Worm (Caenorhabditis elegans) whole organism, L4 larva: ENCODE data around the gene phyh-1.

Experiments
- F26F4.8 ChIP-seq: fragments of 200-800 bp; sonication (Bioruptor generic); conservative IDR thresholded peaks from 2 replicates; pipeline ENCODE4 v1.3.6; 2022; ENCODE audit warnings: missing genetic modification characterization, missing compliant biosample characterization
- F37D6.2 ChIP-seq: sonication (generic microtip); optimal IDR thresholded peaks from 2 replicates; lab custom pipeline; 2016; ENCODE audit warnings: mild to moderate bottlenecking, missing genetic modification characterization, missing compliant biosample characterization
- F49E8.2 ChIP-seq: sonication (generic microtip); optimal IDR thresholded peaks from 2 replicates; lab custom pipeline; 2016; ENCODE audit warnings: missing compliant biosample characterization, mild to moderate bottlenecking, missing genetic modification characterization, borderline replicate concordance
- T20F7.1 ChIP-seq: fragments of 200-800 bp; sonication (Bioruptor generic); optimal IDR thresholded peaks from 2 replicates; lab custom pipeline; 2018; ENCODE audit warnings: mild to moderate bottlenecking, missing genetic modification characterization, missing compliant biosample characterization
- Y105C5A.15 ChIP-seq: fragments of 200-800 bp; sonication (Bioruptor generic); IDR thresholded peaks from 2 replicates; pipeline ENCODE4 v1.3.6; 2022; ENCODE audit warnings: missing genetic modification characterization, missing compliant biosample characterization
- aha-1 ChIP-seq: fragments of 150-350 bp; peaks from one replicate; lab custom pipeline; 2014; ENCODE audit warnings: missing biosample characterization, missing genetic modification characterization
- aly-2 ChIP-seq: sonication (generic microtip); optimal IDR thresholded peaks from 2 replicates; lab custom pipeline; 2018; ENCODE audit warnings: missing biosample characterization, missing genetic modification characterization
- ceh-44 ChIP-seq: fragments of 200-800 bp; sonication (Bioruptor generic); IDR thresholded peaks from 2 replicates; pipeline ENCODE4 v1.3.6; 2022; ENCODE audit warnings: missing genetic modification reagents, missing genetic modification characterization, missing compliant biosample characterization
- ceh-62 ChIP-seq: sonication (generic microtip); optimal IDR thresholded peaks from 2 replicates; lab custom pipeline; 2017; ENCODE audit warnings: missing biosample characterization, missing genetic modification characterization
- cey-2 ChIP-seq: sonication (generic microtip); optimal IDR thresholded peaks from 3 replicates; lab custom pipeline; 2017; ENCODE audit warnings: missing genetic modification characterization, mild to moderate bottlenecking, missing compliant biosample characterization, antibody characterized with exemption, borderline replicate concordance; ENCODE audit not compliant: insufficient read depth
- daf-12 ChIP-seq: fragments of 150-350 bp; optimal IDR thresholded peaks from 2 replicates; lab custom pipeline; 2014; ENCODE audit warnings: missing biosample characterization, missing genetic modification reagents, missing genetic modification characterization
- dmd-6 ChIP-seq: fragments of 200-800 bp; sonication (Bioruptor generic); IDR thresholded peaks from 2 replicates; pipeline ENCODE4 v1.3.6; 2022; ENCODE audit warnings: missing genetic modification reagents, missing genetic modification characterization, missing compliant biosample characterization
- dmd-8 ChIP-seq: fragments of 200-800 bp; sonication (Bioruptor generic); IDR thresholded peaks from 2 replicates; pipeline ENCODE4 v1.3.6; 2022; ENCODE audit warnings: missing genetic modification characterization, missing compliant biosample characterization
- dpl-1 ChIP-seq: fragments of 150-350 bp; optimal IDR thresholded peaks from 2 replicates; lab custom pipeline; 2014; ENCODE audit warnings: missing biosample characterization, missing genetic modification reagents, missing genetic modification characterization
- duxl-1 ChIP-seq: sonication (generic microtip); optimal IDR thresholded peaks from 2 replicates; lab custom pipeline; 2016; ENCODE audit warnings: mild to moderate bottlenecking, missing genetic modification characterization, moderate library complexity, missing compliant biosample characterization; ENCODE audit not compliant: poor library complexity
- dve-1 ChIP-seq: sonication (generic microtip); optimal IDR thresholded peaks from 2 replicates; lab custom pipeline; 2017; ENCODE audit warnings: antibody characterized with exemption, mild to moderate bottlenecking, missing genetic modification characterization, missing compliant biosample characterization; ENCODE audit not compliant: insufficient read depth
- egl-27 ChIP-seq: sonication (generic microtip); optimal IDR thresholded peaks from 3 replicates; lab custom pipeline; 2017; ENCODE audit warnings: missing biosample characterization, missing genetic modification reagents, missing genetic modification characterization
- egl-43 ChIP-seq: fragments of 200-800 bp; sonication (Bioruptor generic); IDR thresholded peaks from 2 replicates; pipeline ENCODE4 v1.3.6; 2022; ENCODE audit warnings: missing genetic modification reagents, missing genetic modification characterization, missing compliant biosample characterization
- fkh-10 ChIP-seq: fragments of 150-350 bp; optimal IDR thresholded peaks from 2 replicates; lab custom pipeline; 2014; ENCODE audit warnings: missing biosample characterization, missing genetic modification reagents, missing genetic modification characterization
- gei-8 ChIP-seq: fragments of 200-800 bp; sonication (Bioruptor generic); optimal IDR thresholded peaks from 2 replicates; lab custom pipeline; 2018; ENCODE audit warnings: mild to moderate bottlenecking, missing genetic modification characterization, missing compliant biosample characterization
- hif-1 ChIP-seq, 2 experiments: sonication (generic microtip); optimal IDR thresholded peaks; 2 replicates each; lab custom pipeline; 2016 to 2017; ENCODE audit warnings: missing compliant biosample characterization in 2 of 2, missing genetic modification characterization in 2 of 2, missing genetic modification reagents in 2 of 2, missing genotype in 2 of 2, mild to moderate bottlenecking in 1 of 2
- hlh-30 ChIP-seq: sonication (generic microtip); optimal IDR thresholded peaks from 2 replicates; lab custom pipeline; 2017; ENCODE audit warnings: antibody characterized with exemption, mild to moderate bottlenecking, missing genetic modification characterization, missing compliant biosample characterization; ENCODE audit not compliant: insufficient read depth
- jun-1 ChIP-seq: fragments of 150-350 bp; optimal IDR thresholded peaks from 2 replicates; lab custom pipeline; 2014; ENCODE audit warnings: missing biosample characterization, missing genetic modification reagents, missing genetic modification characterization
- lim-7 ChIP-seq: fragments of 200-800 bp; sonication (Bioruptor generic); IDR thresholded peaks from 2 replicates; pipeline ENCODE4 v1.3.6; 2022; ENCODE audit warnings: missing genetic modification characterization, missing compliant biosample characterization
- lin-15B ChIP-seq: fragments of 150-350 bp; sonication (generic microtip); optimal IDR thresholded peaks from 3 replicates; lab custom pipeline; 2014; ENCODE audit warnings: missing biosample characterization, missing genetic modification characterization
- lir-3 ChIP-seq: sonication (generic microtip); optimal IDR thresholded peaks from 2 replicates; lab custom pipeline; 2016; ENCODE audit warnings: mild to moderate bottlenecking, missing genetic modification characterization, missing compliant biosample characterization
- mdt-29 ChIP-seq: fragments of 200-800 bp; sonication (Bioruptor generic); IDR thresholded peaks from 2 replicates; pipeline ENCODE4 v1.3.6; 2022; ENCODE audit warnings: missing genetic modification reagents, missing genetic modification characterization, missing compliant biosample characterization
- mep-1 ChIP-seq: fragments of 150-350 bp; sonication (generic microtip); optimal IDR thresholded peaks from 3 replicates; lab custom pipeline; 2014; ENCODE audit warnings: missing biosample characterization, missing genetic modification characterization
- mxl-2 ChIP-seq: fragments of 200-800 bp; sonication (Bioruptor generic); conservative IDR thresholded peaks from 2 replicates; pipeline ENCODE4 v1.3.6; 2022; ENCODE audit warnings: missing genetic modification reagents, missing genetic modification characterization, missing compliant biosample characterization
- nhr-10 ChIP-seq: fragments of 150-350 bp; optimal IDR thresholded peaks from 2 replicates; lab custom pipeline; 2014; ENCODE audit warnings: missing biosample characterization, missing genetic modification characterization
- nhr-102 ChIP-seq: sonication (generic microtip); optimal IDR thresholded peaks from 2 replicates; lab custom pipeline; 2016; ENCODE audit warnings: mild to moderate bottlenecking, missing genetic modification characterization, moderate library complexity, missing compliant biosample characterization
- nhr-11 ChIP-seq: fragments of 150-350 bp; optimal IDR thresholded peaks from 2 replicates; lab custom pipeline; 2014; ENCODE audit warnings: missing biosample characterization, missing genetic modification characterization
- nhr-111 ChIP-seq: fragments of 200-800 bp; sonication (Bioruptor generic); optimal IDR thresholded peaks from 2 replicates; lab custom pipeline; 2018; ENCODE audit warnings: mild to moderate bottlenecking, missing genetic modification characterization, missing compliant biosample characterization
- nhr-237 ChIP-seq: sonication (generic microtip); optimal IDR thresholded peaks from 2 replicates; lab custom pipeline; 2017; ENCODE audit warnings: missing biosample characterization, missing genetic modification characterization
- nhr-25 ChIP-seq: sonication (generic microtip); optimal IDR thresholded peaks from 2 replicates; lab custom pipeline; 2017; ENCODE audit warnings: missing genetic modification characterization, mild to moderate bottlenecking, missing compliant biosample characterization, antibody characterized with exemption, moderate library complexity, borderline replicate concordance; ENCODE audit not compliant: insufficient read depth
- nhr-28 ChIP-seq: fragments of 150-350 bp; optimal IDR thresholded peaks from 2 replicates; lab custom pipeline; 2014; ENCODE audit warnings: missing biosample characterization, missing genetic modification characterization
- nhr-41 ChIP-seq: fragments of 200-800 bp; sonication (Bioruptor generic); IDR thresholded peaks from 2 replicates; pipeline ENCODE4 v1.3.6; 2022; ENCODE audit warnings: missing genetic modification reagents, missing genetic modification characterization, missing compliant biosample characterization
- nhr-48 ChIP-seq: sonication (generic microtip); optimal IDR thresholded peaks from 2 replicates; lab custom pipeline; 2016; ENCODE audit warnings: mild to moderate bottlenecking, missing genetic modification characterization, missing compliant biosample characterization
- nhr-77 ChIP-seq: fragments of 150-350 bp; optimal IDR thresholded peaks from 2 replicates; lab custom pipeline; 2014; ENCODE audit warnings: missing biosample characterization, missing genetic modification characterization
- pqm-1 ChIP-seq: sonication (generic microtip); optimal IDR thresholded peaks from 2 replicates; lab custom pipeline; 2017; ENCODE audit warnings: missing biosample characterization, missing genetic modification characterization
- saeg-2 ChIP-seq: fragments of 200-800 bp; sonication (Bioruptor generic); IDR thresholded peaks from 2 replicates; pipeline ENCODE4 v1.3.6; 2022; ENCODE audit warnings: missing genetic modification reagents, missing genetic modification characterization, missing compliant biosample characterization
- set-16 ChIP-seq: fragments of 200-800 bp; sonication (Bioruptor generic); IDR thresholded peaks from 2 replicates; pipeline ENCODE4 v1.3.6; 2022; ENCODE audit warnings: missing genetic modification reagents, missing genetic modification characterization, missing compliant biosample characterization
- skn-1 ChIP-seq: fragments of 150-350 bp; optimal IDR thresholded peaks from 2 replicates; lab custom pipeline; 2014; ENCODE audit warnings: missing biosample characterization, missing genetic modification characterization
- snpc-4 ChIP-seq: fragments of 150-350 bp; optimal IDR thresholded peaks from 2 replicates; lab custom pipeline; 2014; ENCODE audit warnings: missing biosample characterization, missing genetic modification characterization
- spr-1 ChIP-seq: sonication (generic microtip); optimal IDR thresholded peaks from 2 replicates; lab custom pipeline; 2016; ENCODE audit warnings: mild to moderate bottlenecking, missing genetic modification characterization, missing compliant biosample characterization
- spr-3 ChIP-seq: fragments of 200-800 bp; sonication (Bioruptor generic); optimal IDR thresholded peaks from 2 replicates; lab custom pipeline; 2018; ENCODE audit warnings: mild to moderate bottlenecking, missing genetic modification characterization, missing compliant biosample characterization
- unc-130 ChIP-seq: sonication (generic microtip); optimal IDR thresholded peaks from 2 replicates; lab custom pipeline; 2016; ENCODE audit warnings: missing genetic modification reagents, missing genetic modification characterization, missing compliant biosample characterization
- unc-62 ChIP-seq, 3 experiments: fragments of 150-350 bp in 1 of 3; sonication (generic microtip); optimal IDR thresholded peaks in 2 of 3; peaks in 1 of 3; 1 replicate in 1 of 3; 2 replicates in 2 of 3; lab custom pipeline; 2014 to 2017; ENCODE audit warnings: missing biosample characterization in 3 of 3, missing genetic modification characterization in 3 of 3, missing genetic modification reagents in 3 of 3, missing genotype in 1 of 3
- zag-1 ChIP-seq: fragments of 150-350 bp; optimal IDR thresholded peaks from 2 replicates; lab custom pipeline; 2014; ENCODE audit warnings: missing biosample characterization, missing genetic modification characterization
- zip-2 ChIP-seq: fragments of 150-350 bp; optimal IDR thresholded peaks from 2 replicates; lab custom pipeline; 2014; ENCODE audit warnings: missing biosample characterization, missing genetic modification characterization
- ztf-7 ChIP-seq: fragments of 150-350 bp; optimal IDR thresholded peaks from 2 replicates; lab custom pipeline; 2014; ENCODE audit warnings: missing biosample characterization, missing genetic modification characterization

The phyh-1 gene

DNA sequence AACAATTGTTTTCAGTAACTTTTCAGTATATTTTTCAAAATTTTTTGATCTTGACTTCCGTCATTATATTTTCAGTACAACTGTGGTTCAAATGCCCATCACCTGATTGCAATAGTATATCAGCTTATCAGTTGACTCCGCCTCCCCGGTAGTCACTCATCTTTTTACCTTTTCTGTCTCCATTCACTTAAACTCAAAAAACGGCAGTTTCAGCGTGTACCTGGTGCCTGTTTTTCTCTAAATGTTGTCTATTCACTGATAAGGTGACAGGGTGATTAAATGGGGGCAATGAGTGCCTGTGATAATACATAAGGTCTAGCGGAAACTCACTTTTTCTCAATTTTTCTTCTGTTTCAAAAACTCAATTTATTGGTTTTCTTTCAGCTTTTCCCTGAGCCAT lies 14.0 kb downstream of the phyh-1 start, which contains the start of gene ZK550.2 (continued):
- no peak for TF ChIP-seq skn-1
- peak; percentile 74 for TF ChIP-seq hlh-30
- TF ChIP-seq aha-1 (tag; lab: Kevin White, UChicago): no peak
- no peak for TF ChIP-seq nhr-237 (tag; lab: Kevin White, UChicago)
- TF ChIP-seq snpc-4 (tag; lab: Kevin White, UChicago): no peak
- no peak for TF ChIP-seq dmd-8 (GFP tag; lab: Robert Waterston, UW)
- no peak for TF ChIP-seq spr-1 (tag; lab: Kevin White, UChicago)
- no peak for TF ChIP-seq set-16
- no peak for TF ChIP-seq nhr-10 (tag; lab: Kevin White, UChicago)
- no peak for TF ChIP-seq lim-7
- TF ChIP-seq mdt-29 (GFP tag; lab: Robert Waterston, UW): 0 out of 2 replicates have a peak, but pooled peaks have one; percentile 10
- no peak for TF ChIP-seq nhr-11
- peak; percentile 46 for TF ChIP-seq mep-1 (tag; lab: Kevin White, UChicago)
- TF ChIP-seq Y105C5A.15 (GFP tag; lab: Robert Waterston, UW): no peak
- TF ChIP-seq egl-43 (GFP tag; lab: Robert Waterston, UW): no peak
- TF ChIP-seq ceh-44 (GFP tag; lab: Robert Waterston, UW): no peak
- peak; percentile 89 for TF ChIP-seq nhr-28 (tag; lab: Kevin White, UChicago)
- peak; percentile 96 for TF ChIP-seq nhr-48 (tag; lab: Kevin White, UChicago)
- no peak for TF ChIP-seq ztf-7
- TF ChIP-seq pqm-1 (tag; lab: Kevin White, UChicago): peak; percentile 100
- no peak for TF ChIP-seq daf-12 (tag; lab: Kevin White, UChicago)
- TF ChIP-seq egl-27: no peak
- TF ChIP-seq nhr-111 (GFP tag; lab: Kevin White, UChicago): no peak
- TF ChIP-seq F37D6.2 (tag; lab: Kevin White, UChicago): no peak
- TF ChIP-seq jun-1: peak; percentile 51
- TF ChIP-seq fkh-10: no peak
- TF ChIP-seq spr-3 (GFP tag; lab: Kevin White, UChicago): no peak
- no peak for TF ChIP-seq zag-1 (tag; lab: Kevin White, UChicago)
- no peak for TF ChIP-seq cey-2
- no peak for TF ChIP-seq gei-8 (GFP tag; lab: Kevin White, UChicago)
- TF ChIP-seq dpl-1: no peak
- TF ChIP-seq nhr-25 (tag; lab: Kevin White, UChicago): no peak
- TF ChIP-seq nhr-41: peak; percentile 84
- TF ChIP-seq mxl-2 (GFP tag; lab: Robert Waterston, UW): no peak
- no peak for TF ChIP-seq T20F7.1 (GFP tag; lab: Kevin White, UChicago)
- TF ChIP-seq unc-130: no peak
- TF ChIP-seq dmd-6: peak; percentile 98
- peak; percentile 92 for TF ChIP-seq nhr-77 (tag; lab: Kevin White, UChicago)
- no peak for TF ChIP-seq F49E8.2 (tag; lab: Kevin White, UChicago)
- no peak for TF ChIP-seq lin-15B (tag; lab: Kevin White, UChicago)
- TF ChIP-seq lir-3 (tag; lab: Kevin White, UChicago): no peak
- TF ChIP-seq F26F4.8 (GFP tag; lab: Robert Waterston, UW): no peak
- TF ChIP-seq hif-1 (tag; optimal IDR thresholded peaks at IDR 0.05; lab: Kevin White, UChicago): no peak
- TF ChIP-seq nhr-102 (tag; lab: Kevin White, UChicago): no peak
- 0 out of 2 replicates have a peak, but pooled peaks have one; percentile 35 for TF ChIP-seq saeg-2 (GFP tag; lab: Robert Waterston, UW)
- no peak for TF ChIP-seq duxl-1 (tag; lab: Kevin White, UChicago)
- TF ChIP-seq zip-2 (tag; lab: Kevin White, UChicago): peak; percentile 10
- TF ChIP-seq aly-2 (tag; lab: Kevin White, UChicago): no peak
- TF ChIP-seq unc-62 (GFP tag; optimal IDR thresholded peaks at IDR 0.05 in 1 of 2; lab: Kevin White, UChicago): peak in 1 of 2 experiments; percentile 63
- no peak for TF ChIP-seq unc-62 (tag; optimal IDR thresholded peaks at IDR 0.05; lab: Kevin White, UChicago)
- TF ChIP-seq ceh-62 (tag; lab: Kevin White, UChicago): no peak
- peak; percentile 90 for TF ChIP-seq dve-1
